Worm (Caenorhabditis elegans): ENCODE data around the gene F10A3.4.

DNA sequence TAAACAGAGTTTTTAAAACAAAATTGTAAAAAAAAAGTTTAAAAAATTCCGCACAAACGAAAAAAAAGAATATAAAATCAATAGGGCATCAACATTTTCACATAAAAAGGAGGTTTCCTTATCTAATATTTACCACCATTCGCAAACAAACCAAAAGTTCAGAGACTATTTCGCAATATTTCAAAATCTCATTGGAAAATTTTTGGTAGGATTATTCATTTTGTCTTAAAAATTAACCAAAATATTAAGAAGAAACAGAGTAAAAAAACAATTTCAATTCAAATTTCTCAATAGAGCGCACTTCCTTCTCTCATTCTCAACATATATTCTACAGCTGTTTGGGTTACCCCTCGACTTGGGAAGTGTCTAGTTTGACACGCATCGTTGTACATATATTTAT, 11.2 kb downstream of the F10A3.4 start:
- TF ChIP-seq blmp-1 (tag; optimal IDR thresholded peaks at IDR 0.05) = no peak
- no peak for TF ChIP-seq lsy-2 (tag; optimal IDR thresholded peaks at IDR 0.05)
